Fruit fly (Drosophila melanogaster) whole organism, prepupa: ENCODE measurements around the gene CG10348.
A peak's percentile ranks its signal among the peaks of the same experiment; 100 is the strongest.

Experiments
- CG1621 ChIP-seq: fragments of 200-800 bp; sonication (Bioruptor generic); optimal IDR thresholded peaks from 3 replicates; lab custom pipeline; 2018; ENCODE audit warnings: missing biosample characterization, mild to moderate bottlenecking, missing genetic modification characterization
- CG3032 ChIP-seq: fragments of 200-800 bp; optimal IDR thresholded peaks from 2 replicates; lab custom pipeline; 2019; ENCODE audit warnings: missing biosample characterization, mild to moderate bottlenecking, missing genetic modification characterization, moderate library complexity
- CG8119 ChIP-seq: fragments of 200-800 bp; sonication (Bioruptor generic); IDR thresholded peaks from 3 replicates; pipeline ENCODE4 v1.3.6; 2022; ENCODE audit warnings: missing biosample characterization, missing genetic modification characterization
- CG8632 ChIP-seq: fragments of 200-800 bp; sonication (Bioruptor generic); optimal IDR thresholded peaks from 3 replicates; lab custom pipeline; 2016; ENCODE audit warnings: missing biosample characterization, missing genetic modification characterization
- Smox ChIP-seq: fragments of 200-800 bp; sonication (Bioruptor generic); optimal IDR thresholded peaks from 3 replicates; lab custom pipeline; 2016; ENCODE audit warnings: missing biosample characterization, missing genetic modification characterization
- Sox15 ChIP-seq: fragments of 200-800 bp; sonication (Bioruptor generic); optimal IDR thresholded peaks from 3 replicates; lab custom pipeline; 2016; ENCODE audit warnings: missing biosample characterization, missing genetic modification characterization
- dac ChIP-seq: fragments of 200-800 bp; sonication (Bioruptor generic); optimal IDR thresholded peaks from 2 replicates; lab custom pipeline; 2017; ENCODE audit warnings: missing biosample characterization, mild to moderate bottlenecking, missing genetic modification characterization
- esn ChIP-seq: fragments of 200-800 bp; sonication (Bioruptor generic); optimal IDR thresholded peaks from 2 replicates; lab custom pipeline; 2016; ENCODE audit warnings: missing biosample characterization, mild to moderate bottlenecking, missing genetic modification characterization, moderate library complexity
- fkh ChIP-seq: fragments of 200-800 bp; sonication (Bioruptor generic); optimal IDR thresholded peaks from 3 replicates; lab custom pipeline; 2017; ENCODE audit warnings: missing biosample characterization, mild to moderate bottlenecking, missing genetic modification characterization, moderate library complexity
- net ChIP-seq: fragments of 200-800 bp; sonication (Bioruptor generic); optimal IDR thresholded peaks from 3 replicates; lab custom pipeline; 2016; ENCODE audit warnings: missing biosample characterization, missing genetic modification characterization

Gene CG10348

dm6 chr2L:18664707-18665550, 67.4 kb downstream of the CG10348 start (continued):
- TF ChIP-seq CG3032 (peak; percentile 89), esn (peak; percentile 92), CG8119 (GFP tag; lab: Robert Waterston, UW) (peak; percentile 70), Sox15 (GFP tag; lab: Kevin White, UChicago) (peak; percentile 23), fkh (GFP tag; lab: Kevin White, UChicago) (no peak), Smox (GFP tag; lab: Kevin White, UChicago) (peak; percentile 85), dac (GFP tag; lab: Kevin White, UChicago) (peak; percentile 5), CG8632 (GFP tag; lab: Kevin White, UChicago) (peak; percentile 62), net (GFP tag; lab: Kevin White, UChicago) (peak; percentile 72), CG1621 (tag; lab: Kevin White, UChicago) (peak; percentile 64)
